Fruit fly (Drosophila melanogaster): ENCODE data around the gene CG8461.
A peak's percentile ranks its signal among the peaks of the same experiment; 100 is the strongest.

CG8461 gene

dm6 chr3R:14469724-14470123, 43.7 kb downstream of the CG8461 start (continued):
- peak; percentile 7 for TF ChIP-seq Ets65A (GFP tag)
- TF ChIP-seq CG10274 (GFP tag; optimal IDR thresholded peaks at IDR 0.05), result no peak
- TF ChIP-seq gsb (GFP tag; IDR thresholded peaks at IDR 0.05), result peak; percentile 15; the same call in 1 of the 2 replicates
- TF ChIP-seq mam (GFP tag; optimal IDR thresholded peaks at IDR 0.05), result no peak
- peak; percentile 7 for TF ChIP-seq CG9817 (tag; optimal IDR thresholded peaks at IDR 0.05)
- no peak for TF ChIP-seq NK7.1 (GFP tag; optimal IDR thresholded peaks at IDR 0.05)
- no peak for TF ChIP-seq gfzf (GFP tag; optimal IDR thresholded peaks at IDR 0.05)
- TF ChIP-seq CG7271 (tag; optimal IDR thresholded peaks at IDR 0.05), result no peak
- no peak for TF ChIP-seq ab (GFP tag; optimal IDR thresholded peaks at IDR 0.05)
- no peak for TF ChIP-seq H2.0 (GFP tag; IDR thresholded peaks at IDR 0.05)
- TF ChIP-seq phol (tag; optimal IDR thresholded peaks at IDR 0.05), result peak; percentile 81
- TF ChIP-seq run (tag; optimal IDR thresholded peaks at IDR 0.05), result peak; percentile 21
- TF ChIP-seq bowl (GFP tag; IDR thresholded peaks at IDR 0.05), result no peak
- peak; percentile 6 for TF ChIP-seq gcm2 (GFP tag; optimal IDR thresholded peaks at IDR 0.05)
- no peak for TF ChIP-seq CG11247 (GFP tag; IDR thresholded peaks at IDR 0.05)
- TF ChIP-seq CG14710 (tag; optimal IDR thresholded peaks at IDR 0.05), result peak; percentile 79
- TF ChIP-seq ap (GFP tag; IDR thresholded peaks at IDR 0.05), result peak; percentile 39
- no peak for TF ChIP-seq C15 (GFP tag; IDR thresholded peaks at IDR 0.05)
- no peak for TF ChIP-seq CG11456 (GFP tag; IDR thresholded peaks at IDR 0.05)
- peak; percentile 23 for TF ChIP-seq HHEX (GFP tag; optimal IDR thresholded peaks at IDR 0.05)
- TF ChIP-seq CG10209 (GFP tag; optimal IDR thresholded peaks at IDR 0.05), result peak; percentile 48
- TF ChIP-seq dan (GFP tag; IDR thresholded peaks at IDR 0.05), result no peak
- TF ChIP-seq BEAF-32 (GFP tag; optimal IDR thresholded peaks at IDR 0.05), result no peak
- peak; percentile 19 for TF ChIP-seq CG10462 (GFP tag; optimal IDR thresholded peaks at IDR 0.05)
- peak; percentile 82 for TF ChIP-seq CG31441 (GFP tag; IDR thresholded peaks at IDR 0.05)
- no peak for TF ChIP-seq ERR (GFP tag; optimal IDR thresholded peaks at IDR 0.05)
- no peak for TF ChIP-seq CG32772 (GFP tag; IDR thresholded peaks at IDR 0.05)
- TF ChIP-seq crc (GFP tag; optimal IDR thresholded peaks at IDR 0.05), result no peak
- peak; percentile 47 for TF ChIP-seq CG1603 (tag; optimal IDR thresholded peaks at IDR 0.05)
- no peak for TF ChIP-seq Bgb (GFP tag; IDR thresholded peaks at IDR 0.05; ENCODE audit: partially characterized antibody)
- no peak for TF ChIP-seq CG2120 (GFP tag; optimal IDR thresholded peaks at IDR 0.05)
- TF ChIP-seq Bteb2 (GFP tag; optimal IDR thresholded peaks at IDR 0.05), result no peak
- TF ChIP-seq stc (GFP tag; IDR thresholded peaks at IDR 0.05), result peak; percentile 46; the same call in 1 of the 2 replicates
- TF ChIP-seq Dbx (GFP tag; IDR thresholded peaks at IDR 0.05), result no peak
- TF ChIP-seq CG12104 (GFP tag; optimal IDR thresholded peaks at IDR 0.05), result peak; percentile 37
- peak; percentile 75 for TF ChIP-seq Oli (tag; optimal IDR thresholded peaks at IDR 0.05)
- TF ChIP-seq Opbp (GFP tag; IDR thresholded peaks at IDR 0.05; ENCODE audit: partially characterized antibody), result no peak
- peak; percentile 50 for TF ChIP-seq Xbp1 (GFP tag; optimal IDR thresholded peaks at IDR 0.05)
- TF ChIP-seq NC2α (GFP tag; optimal IDR thresholded peaks at IDR 0.05), result no peak
- no peak for TF ChIP-seq CG9215 (GFP tag; IDR thresholded peaks at IDR 0.05)
- peak; percentile 37 for TF ChIP-seq Hr3 (GFP tag; optimal IDR thresholded peaks at IDR 0.05)
- TF ChIP-seq CG16779 (GFP tag; IDR thresholded peaks at IDR 0.05), result no peak
- TF ChIP-seq CG8478 (optimal IDR thresholded peaks at IDR 0.05), result no peak
- TF ChIP-seq CG1233 (GFP tag; optimal IDR thresholded peaks at IDR 0.05), result peak; percentile 7
- peak; percentile 13 for TF ChIP-seq jing (GFP tag; optimal IDR thresholded peaks at IDR 0.05)
- TF ChIP-seq Mes4 (GFP tag; optimal IDR thresholded peaks at IDR 0.05), result no peak
- peak; percentile 38 for TF ChIP-seq CG12659 (GFP tag; optimal IDR thresholded peaks at IDR 0.05)
- TF ChIP-seq salm (tag; optimal IDR thresholded peaks at IDR 0.05), result peak; percentile 1
- no peak for TF ChIP-seq sqz (GFP tag; optimal IDR thresholded peaks at IDR 0.05)
- TF ChIP-seq CG10565 (GFP tag; optimal IDR thresholded peaks at IDR 0.05), result no peak
- TF ChIP-seq CG18619 (GFP tag; optimal IDR thresholded peaks at IDR 0.05), result no peak
- TF ChIP-seq bbx (GFP tag; IDR thresholded peaks at IDR 0.05; ENCODE audit: partially characterized antibody), result no peak
